Worm (Caenorhabditis elegans) whole organism, young adult: ENCODE measurements around the gene fbxa-143.

Experiments used
- F22D6.2 ChIP-seq: sonication (generic microtip); optimal IDR thresholded peaks from 2 replicates; lab custom pipeline; 2016; ENCODE audit warnings: mild to moderate bottlenecking, missing genetic modification characterization, missing compliant biosample characterization
- lag-1 ChIP-seq: fragments of 200-800 bp; sonication (Bioruptor generic); IDR thresholded peaks from 2 replicates; pipeline ENCODE4 v1.3.6; 2022; ENCODE audit warnings: missing genetic modification reagents, missing genetic modification characterization, missing compliant biosample characterization
- lir-1 ChIP-seq: fragments of 200-800 bp; sonication (Bioruptor generic); conservative IDR thresholded peaks from 2 replicates; pipeline ENCODE4 v1.3.6; 2022; ENCODE audit warnings: missing genetic modification reagents, missing genetic modification characterization, missing compliant biosample characterization
- nhr-80 ChIP-seq: sonication (generic microtip); optimal IDR thresholded peaks from 2 replicates; lab custom pipeline; 2016; ENCODE audit warnings: missing genetic modification characterization, missing compliant biosample characterization

DNA sequence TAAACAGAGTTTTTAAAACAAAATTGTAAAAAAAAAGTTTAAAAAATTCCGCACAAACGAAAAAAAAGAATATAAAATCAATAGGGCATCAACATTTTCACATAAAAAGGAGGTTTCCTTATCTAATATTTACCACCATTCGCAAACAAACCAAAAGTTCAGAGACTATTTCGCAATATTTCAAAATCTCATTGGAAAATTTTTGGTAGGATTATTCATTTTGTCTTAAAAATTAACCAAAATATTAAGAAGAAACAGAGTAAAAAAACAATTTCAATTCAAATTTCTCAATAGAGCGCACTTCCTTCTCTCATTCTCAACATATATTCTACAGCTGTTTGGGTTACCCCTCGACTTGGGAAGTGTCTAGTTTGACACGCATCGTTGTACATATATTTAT is 32.8 kb upstream of the fbxa-143 start:
- TF ChIP-seq nhr-80, result no peak
- TF ChIP-seq F22D6.2 (tag; lab: Kevin White, UChicago), result no peak
- TF ChIP-seq lir-1 (GFP tag; lab: Robert Waterston, UW), result no peak
- no peak for TF ChIP-seq lag-1
